Worm (Caenorhabditis elegans): ENCODE data around the gene F49A5.10.

ce11 chrV:16836100-16836499 lies 39.0 kb upstream of the F49A5.10 start:
- TF ChIP-seq zip-8 (tag; optimal IDR thresholded peaks at IDR 0.05) = no peak
- TF ChIP-seq unc-62 (GFP tag; optimal IDR thresholded peaks at IDR 0.05) = no peak
- no peak for TF ChIP-seq elt-3 (tag; optimal IDR thresholded peaks at IDR 0.05)
- no peak for TF ChIP-seq unc-39 (tag; optimal IDR thresholded peaks at IDR 0.05)
- TF ChIP-seq mab-5 (tag; optimal IDR thresholded peaks at IDR 0.05) = no peak
- no peak for TF ChIP-seq M03D4.4 (tag; optimal IDR thresholded peaks at IDR 0.05)
- TF ChIP-seq nhr-76 (tag; optimal IDR thresholded peaks at IDR 0.05) = no peak
